Fruit fly (Drosophila melanogaster): Measurements from ENCODE around the gene CG42590.

The CG42590 gene

dm6 chr3L:8043622-8044021 lies 25.4 kb downstream of the CG42590 start:
- TF ChIP-seq CG9948 (tag; optimal IDR thresholded peaks at IDR 0.05) (peak; percentile 35), Ets98B (GFP tag; IDR thresholded peaks at IDR 0.05) (no peak), Pif1A (GFP tag; optimal IDR thresholded peaks at IDR 0.05) (no peak), CG13204 (GFP tag; optimal IDR thresholded peaks at IDR 0.05) (no peak), CG8159 (tag; optimal IDR thresholded peaks at IDR 0.05) (peak; percentile 43), CG15710 (tag; optimal IDR thresholded peaks at IDR 0.05) (no peak), rn (GFP tag; IDR thresholded peaks at IDR 0.05) (no peak), CG12605 (GFP tag; IDR thresholded peaks at IDR 0.05) (no peak), CG17806 (tag; optimal IDR thresholded peaks at IDR 0.05) (peak; percentile 5), CG8301 (tag; optimal IDR thresholded peaks at IDR 0.05) (peak; percentile 61), EcR (GFP tag; optimal IDR thresholded peaks at IDR 0.05) (no peak), fd96Ca (GFP tag; IDR thresholded peaks at IDR 0.05) (no peak), CG4496 (GFP tag; IDR thresholded peaks at IDR 0.05) (no peak), CG32121 (GFP tag; IDR thresholded peaks at IDR 0.05) (peak; percentile 72), D1 (tag; optimal IDR thresholded peaks at IDR 0.05) (peak; percentile 13), Snoo (tag; optimal IDR thresholded peaks at IDR 0.05) (no peak)

dm6 chr3L:8041461-8042110 lies 27.5 kb downstream of the CG42590 start:
- TF ChIP-seq Snoo (tag; optimal IDR thresholded peaks at IDR 0.05) (no peak), CG12605 (GFP tag; IDR thresholded peaks at IDR 0.05) (peak; percentile 46; the same call in 1 of the 2 replicates), gl (tag; optimal IDR thresholded peaks at IDR 0.05) (no peak), rn (GFP tag; IDR thresholded peaks at IDR 0.05) (peak; percentile 7; the same call in 1 of the 2 replicates), CG10348 (GFP tag; IDR thresholded peaks at IDR 0.05) (no peak), CG9948 (tag; optimal IDR thresholded peaks at IDR 0.05) (peak; percentile 40), fd96Ca (GFP tag; IDR thresholded peaks at IDR 0.05) (0 out of 3 replicates have a peak, but pooled peaks have one; percentile 21), Pif1B (GFP tag; optimal IDR thresholded peaks at IDR 0.05) (no peak), CG8301 (tag; optimal IDR thresholded peaks at IDR 0.05) (peak; percentile 45), CG8159 (tag; optimal IDR thresholded peaks at IDR 0.05) (peak; percentile 57), CG14655 (GFP tag; optimal IDR thresholded peaks at IDR 0.05) (peak; percentile 56), CG15710 (tag; optimal IDR thresholded peaks at IDR 0.05) (peak; percentile 9), CG32121 (GFP tag; IDR thresholded peaks at IDR 0.05) (0 out of 2 replicates have a peak, but pooled peaks have one; percentile 41), D1 (tag; optimal IDR thresholded peaks at IDR 0.05) (no peak), CG17806 (tag; optimal IDR thresholded peaks at IDR 0.05) (peak; percentile 35), CG34367 (tag; optimal IDR thresholded peaks at IDR 0.05) (no peak), CG13204 (GFP tag; optimal IDR thresholded peaks at IDR 0.05) (no peak), EcR (GFP tag; optimal IDR thresholded peaks at IDR 0.05) (peak; percentile 34), Pif1A (GFP tag; optimal IDR thresholded peaks at IDR 0.05) (peak; percentile 28), CG4496 (GFP tag; IDR thresholded peaks at IDR 0.05) (peak; percentile 39; the same call in 1 of the 3 replicates), Ets98B (GFP tag; IDR thresholded peaks at IDR 0.05) (0 out of 2 replicates have a peak, but pooled peaks have one; percentile 18)

dm6 chr3L:8039119-8039518 lies 29.9 kb downstream of the CG42590 start:
- TF ChIP-seq rn (GFP tag; IDR thresholded peaks at IDR 0.05) (no peak), CG32121 (GFP tag; IDR thresholded peaks at IDR 0.05) (no peak), EcR (GFP tag; optimal IDR thresholded peaks at IDR 0.05) (no peak), CG10348 (GFP tag; IDR thresholded peaks at IDR 0.05) (no peak), fd96Ca (GFP tag; IDR thresholded peaks at IDR 0.05) (no peak), D1 (tag; optimal IDR thresholded peaks at IDR 0.05) (no peak), CG34367 (tag; optimal IDR thresholded peaks at IDR 0.05) (no peak), gl (tag; optimal IDR thresholded peaks at IDR 0.05) (no peak), Snoo (tag; optimal IDR thresholded peaks at IDR 0.05) (no peak), CG12605 (GFP tag; IDR thresholded peaks at IDR 0.05) (no peak), CG13204 (GFP tag; optimal IDR thresholded peaks at IDR 0.05) (no peak), CG14655 (GFP tag; optimal IDR thresholded peaks at IDR 0.05) (no peak), CG9948 (tag; optimal IDR thresholded peaks at IDR 0.05) (no peak), CG4496 (GFP tag; IDR thresholded peaks at IDR 0.05) (no peak)

dm6 chr3L:8037693-8038092 lies 31.4 kb downstream of the CG42590 start:
- TF ChIP-seq Pif1B (GFP tag; optimal IDR thresholded peaks at IDR 0.05), result no peak
- TF ChIP-seq CG8159 (tag; optimal IDR thresholded peaks at IDR 0.05), result peak; percentile 6

dm6 chr3L:8033776-8034175 lies 35.3 kb downstream of the CG42590 start:
- TF ChIP-seq Snoo (tag; optimal IDR thresholded peaks at IDR 0.05) (no peak), Pif1B (GFP tag; optimal IDR thresholded peaks at IDR 0.05) (no peak), CG32121 (GFP tag; IDR thresholded peaks at IDR 0.05) (no peak), CG8301 (tag; optimal IDR thresholded peaks at IDR 0.05) (no peak), CG4496 (GFP tag; IDR thresholded peaks at IDR 0.05) (no peak), Ets98B (GFP tag; IDR thresholded peaks at IDR 0.05) (no peak), EcR (GFP tag; optimal IDR thresholded peaks at IDR 0.05) (no peak), CG13204 (GFP tag; optimal IDR thresholded peaks at IDR 0.05) (no peak), CG12605 (GFP tag; IDR thresholded peaks at IDR 0.05) (no peak), gl (tag; optimal IDR thresholded peaks at IDR 0.05) (no peak), CG15710 (tag; optimal IDR thresholded peaks at IDR 0.05) (no peak), Pif1A (GFP tag; optimal IDR thresholded peaks at IDR 0.05) (no peak)

dm6 chr3L:8033088-8033487 lies 36.0 kb downstream of the CG42590 start:
- TF ChIP-seq CG9948 (tag; optimal IDR thresholded peaks at IDR 0.05) (no peak), CG10348 (GFP tag; IDR thresholded peaks at IDR 0.05) (no peak), fd96Ca (GFP tag; IDR thresholded peaks at IDR 0.05) (no peak), CG8159 (tag; optimal IDR thresholded peaks at IDR 0.05) (no peak), CG17806 (tag; optimal IDR thresholded peaks at IDR 0.05) (no peak), gl (tag; optimal IDR thresholded peaks at IDR 0.05) (no peak), EcR (GFP tag; optimal IDR thresholded peaks at IDR 0.05) (no peak), Pif1B (GFP tag; optimal IDR thresholded peaks at IDR 0.05) (no peak), D1 (tag; optimal IDR thresholded peaks at IDR 0.05) (no peak), CG32121 (GFP tag; IDR thresholded peaks at IDR 0.05) (no peak), CG4496 (GFP tag; IDR thresholded peaks at IDR 0.05) (no peak), Pif1A (GFP tag; optimal IDR thresholded peaks at IDR 0.05) (no peak), CG8301 (tag; optimal IDR thresholded peaks at IDR 0.05) (no peak)
